Worm (Caenorhabditis elegans): Measurements from ENCODE around the gene fbxb-53.

ce11 chrII:1725735-1726134 is 30.9 kb upstream of the fbxb-53 start, which contains the start of gene F45C12.17:
- TF ChIP-seq ztf-11 (tag; optimal IDR thresholded peaks at IDR 0.05) (no peak), lin-32 (GFP tag; optimal IDR thresholded peaks at IDR 0.05) (no peak), nhr-12 (tag; optimal IDR thresholded peaks at IDR 0.05) (no peak), lin-13 (tag; optimal IDR thresholded peaks at IDR 0.05) (no peak), nhr-237 (tag; optimal IDR thresholded peaks at IDR 0.05) (no peak), nhr-28 (tag; optimal IDR thresholded peaks at IDR 0.05) (no peak), hlh-1 (tag; optimal IDR thresholded peaks at IDR 0.05) (no peak), unc-62 (GFP tag; optimal IDR thresholded peaks at IDR 0.05) (no peak), pha-4 (tag; optimal IDR thresholded peaks at IDR 0.05) (no peak)

All from whole organism, mixed stage, embryonic.